Fruit fly (Drosophila melanogaster): ENCODE results near the gene eRF1.
A peak's percentile ranks its signal among the peaks of the same experiment; 100 is the strongest.

Gene eRF1

dm6 chr3L:20356613-20357012, 8.5 kb downstream of the eRF1 start, which contains the start of gene kin17 (continued):
- TF ChIP-seq stwl (tag; optimal IDR thresholded peaks at IDR 0.05) (peak; percentile 91), MESR4 (GFP tag; optimal IDR thresholded peaks at IDR 0.05) (peak; percentile 69), CG6791 (GFP tag; IDR thresholded peaks at IDR 0.05; ENCODE audit: partially characterized antibody) (peak; percentile 73; the same call in 2 of the 3 replicates), CG4617 (GFP tag; optimal IDR thresholded peaks at IDR 0.05; ENCODE audit: borderline replicate concordance) (peak; percentile 68), az2 (GFP tag; optimal IDR thresholded peaks at IDR 0.05) (no peak), HLH4C (GFP tag; IDR thresholded peaks at IDR 0.05; ENCODE audit: partially characterized antibody) (0 out of 3 replicates have a peak, but pooled peaks have one; percentile 36), CG10543 (GFP tag; optimal IDR thresholded peaks at IDR 0.05) (no peak), CG13894 (tag; optimal IDR thresholded peaks at IDR 0.05) (no peak), gsb (GFP tag; IDR thresholded peaks at IDR 0.05) (no peak), CG12155 (GFP tag; optimal IDR thresholded peaks at IDR 0.05) (no peak), lov (optimal IDR thresholded peaks at IDR 0.05) (no peak), lov (GFP tag; IDR thresholded peaks at IDR 0.05) (no peak), Pdp1 (GFP tag; optimal IDR thresholded peaks at IDR 0.05) (no peak), jing (GFP tag; optimal IDR thresholded peaks at IDR 0.05) (no peak), gce (GFP tag; IDR thresholded peaks at IDR 0.05) (no peak), Opbp (GFP tag; IDR thresholded peaks at IDR 0.05; ENCODE audit: partially characterized antibody) (peak; percentile 72), bigmax (GFP tag; optimal IDR thresholded peaks at IDR 0.05) (no peak), lilli (GFP tag; optimal IDR thresholded peaks at IDR 0.05) (no peak), vfl (GFP tag; optimal IDR thresholded peaks at IDR 0.05) (no peak), CG34422 (GFP tag; IDR thresholded peaks at IDR 0.05) (no peak), CG6689 (GFP tag; IDR thresholded peaks at IDR 0.05) (no peak), CG12942 (GFP tag; optimal IDR thresholded peaks at IDR 0.05) (no peak), CG7372 (GFP tag; IDR thresholded peaks at IDR 0.05) (no peak), sens-2 (GFP tag; IDR thresholded peaks at IDR 0.05) (no peak), CkIIα-i1 (GFP tag; IDR thresholded peaks at IDR 0.05) (no peak), hbn (GFP tag; IDR thresholded peaks at IDR 0.05; ENCODE audit: partially characterized antibody) (peak; percentile 65; the same call in 1 of the 2 replicates), zen (tag; optimal IDR thresholded peaks at IDR 0.05) (no peak), gt (GFP tag; IDR thresholded peaks at IDR 0.05) (no peak), ato (GFP tag; IDR thresholded peaks at IDR 0.05; ENCODE audit: partially characterized antibody) (no peak), CG31224 (GFP tag; IDR thresholded peaks at IDR 0.05) (no peak), h (optimal IDR thresholded peaks at IDR 0.05) (no peak), CG9797 (GFP tag; optimal IDR thresholded peaks at IDR 0.05) (peak; percentile 84), gro (GFP tag; optimal IDR thresholded peaks at IDR 0.05) (no peak), trem (tag; optimal IDR thresholded peaks at IDR 0.05) (peak; percentile 64), otp (GFP tag; IDR thresholded peaks at IDR 0.05) (no peak), ab (GFP tag; optimal IDR thresholded peaks at IDR 0.05) (no peak), Hsf (GFP tag; optimal IDR thresholded peaks at IDR 0.05) (no peak), Ravus (GFP tag; IDR thresholded peaks at IDR 0.05) (no peak), rib (GFP tag; IDR thresholded peaks at IDR 0.05) (no peak), dmrt99B (tag; optimal IDR thresholded peaks at IDR 0.05) (no peak), CG12659 (GFP tag; optimal IDR thresholded peaks at IDR 0.05) (peak; percentile 8), CG10209 (GFP tag; optimal IDR thresholded peaks at IDR 0.05) (no peak), Bteb2 (GFP tag; optimal IDR thresholded peaks at IDR 0.05) (no peak), cad (GFP tag; optimal IDR thresholded peaks at IDR 0.05) (no peak), CG7963 (GFP tag; IDR thresholded peaks at IDR 0.05; ENCODE audit: partially characterized antibody) (no peak), hth (optimal IDR thresholded peaks at IDR 0.05) (no peak), Dip3 (GFP tag; optimal IDR thresholded peaks at IDR 0.05) (no peak), bsh (GFP tag; optimal IDR thresholded peaks at IDR 0.05) (no peak), twi (tag; optimal IDR thresholded peaks at IDR 0.05) (no peak), CG17359 (tag; optimal IDR thresholded peaks at IDR 0.05) (no peak), ase (GFP tag; IDR thresholded peaks at IDR 0.05) (no peak), pfk (GFP tag; optimal IDR thresholded peaks at IDR 0.05) (no peak)

Data from whole organism, embryonic.